Worm (Caenorhabditis elegans): Measurements from ENCODE around the gene Y44A6C.1.
A peak's percentile ranks its signal among the peaks of the same experiment; 100 is the strongest.

Gene Y44A6C.1

ce11 chrV:20689481-20690039 lies 24.2 kb upstream of the Y44A6C.1 start, which contains the start of gene F53F8.3:
F53F8.3 (minus strand) TSS chrV:20689531.
- TF ChIP-seq cog-1 (tag; optimal IDR thresholded peaks at IDR 0.05) (no peak), med-1 (GFP tag; optimal IDR thresholded peaks at IDR 0.05; ENCODE audit: insufficient read depth) (no peak), T22C8.4 (GFP tag; IDR thresholded peaks at IDR 0.05) (0 out of 2 replicates have a peak, but pooled peaks have one; percentile 26), ztf-23 (GFP tag; IDR thresholded peaks at IDR 0.05) (no peak)

- TF ChIP-seq ref-1 (GFP tag; conservative IDR thresholded peaks at IDR 0.05) (no peak), ztf-29 (GFP tag; IDR thresholded peaks at IDR 0.05) (no peak), flt-1 (GFP tag; IDR thresholded peaks at IDR 0.05) (no peak)
Observed at ce11 chrV:20691585-20691984, 22.1 kb upstream of the Y44A6C.1 start, which contains the start of gene F53F8.4. F53F8.4 (minus strand) TSS chrV:20691685.

ce11 chrV:20692903-20693302 lies 20.8 kb upstream of the Y44A6C.1 start:
- no peak for TF ChIP-seq med-1 (GFP tag; optimal IDR thresholded peaks at IDR 0.05; ENCODE audit: insufficient read depth)
- no peak for TF ChIP-seq ref-1 (GFP tag; conservative IDR thresholded peaks at IDR 0.05)
- no peak for TF ChIP-seq flt-1 (GFP tag; IDR thresholded peaks at IDR 0.05)
- TF ChIP-seq cog-1 (tag; optimal IDR thresholded peaks at IDR 0.05), result no peak
- TF ChIP-seq T22C8.4 (GFP tag; IDR thresholded peaks at IDR 0.05), result no peak
- no peak for TF ChIP-seq ztf-29 (GFP tag; IDR thresholded peaks at IDR 0.05)
- no peak for TF ChIP-seq klf-2 (GFP tag; conservative IDR thresholded peaks at IDR 0.05)
- TF ChIP-seq ztf-23 (GFP tag; IDR thresholded peaks at IDR 0.05), result no peak
- TF ChIP-seq tab-1 (GFP tag; IDR thresholded peaks at IDR 0.05), result no peak

- TF ChIP-seq cog-1 (tag; optimal IDR thresholded peaks at IDR 0.05) (no peak), klf-2 (GFP tag; conservative IDR thresholded peaks at IDR 0.05) (peak; percentile 71), T22C8.4 (GFP tag; IDR thresholded peaks at IDR 0.05) (peak; percentile 60), ztf-29 (GFP tag; IDR thresholded peaks at IDR 0.05) (0 out of 2 replicates have a peak, but pooled peaks have one; percentile 37), tab-1 (GFP tag; IDR thresholded peaks at IDR 0.05) (peak; percentile 80), med-1 (GFP tag; optimal IDR thresholded peaks at IDR 0.05; ENCODE audit: insufficient read depth) (peak; percentile 46), ztf-23 (GFP tag; IDR thresholded peaks at IDR 0.05) (0 out of 2 replicates have a peak, but pooled peaks have one; percentile 68), ref-1 (GFP tag; conservative IDR thresholded peaks at IDR 0.05) (peak; percentile 42; the same call in 1 of the 2 replicates), flt-1 (GFP tag; IDR thresholded peaks at IDR 0.05) (peak; percentile 86)
Observed at ce11 chrV:20693968-20694367, 19.8 kb upstream of the Y44A6C.1 start.

ce11 chrV:20698266-20698665 lies 15.5 kb upstream of the Y44A6C.1 start, which contains the start of gene F53F8.7:
F53F8.7 (minus strand) TSS chrV:20698366.
- TF ChIP-seq ztf-29 (GFP tag; IDR thresholded peaks at IDR 0.05) (no peak), med-1 (GFP tag; optimal IDR thresholded peaks at IDR 0.05; ENCODE audit: insufficient read depth) (no peak), ztf-23 (GFP tag; IDR thresholded peaks at IDR 0.05) (no peak), ref-1 (GFP tag; conservative IDR thresholded peaks at IDR 0.05) (no peak), T22C8.4 (GFP tag; IDR thresholded peaks at IDR 0.05) (no peak), tab-1 (GFP tag; IDR thresholded peaks at IDR 0.05) (no peak), cog-1 (tag; optimal IDR thresholded peaks at IDR 0.05) (no peak), flt-1 (GFP tag; IDR thresholded peaks at IDR 0.05) (no peak), klf-2 (GFP tag; conservative IDR thresholded peaks at IDR 0.05) (no peak)

- no peak for TF ChIP-seq ztf-23 (GFP tag; IDR thresholded peaks at IDR 0.05)
- 0 out of 2 replicates have a peak, but pooled peaks have one; percentile 19 for TF ChIP-seq flt-1 (GFP tag; IDR thresholded peaks at IDR 0.05)
Observed at ce11 chrV:20703998-20704572, 9.6 kb upstream of the Y44A6C.1 start, which contains the start of the genes F53F8.5 and F53F8.6. F53F8.5 (minus strand) TSS chrV:20704049. F53F8.6 (plus strand) TSS chrV:20704227.

DNA sequence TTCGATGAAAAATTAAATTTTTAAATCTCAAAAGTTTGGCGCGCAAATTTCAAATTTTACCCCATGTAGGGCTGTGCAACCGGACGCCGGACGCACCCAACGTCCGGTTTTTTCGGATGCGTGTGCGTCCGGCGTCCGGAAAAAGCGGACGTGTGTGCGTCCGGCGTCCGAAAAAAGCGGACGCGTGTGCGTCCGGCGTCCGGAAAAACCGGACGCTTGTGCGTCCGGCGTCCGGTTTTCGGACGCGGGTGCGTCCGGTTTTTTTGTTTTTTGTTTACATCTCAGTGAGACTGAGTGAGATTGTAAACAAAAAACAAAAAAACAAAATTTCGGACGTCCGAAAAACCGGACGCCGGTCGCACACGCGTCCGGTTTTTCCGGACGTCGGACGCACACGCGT lies 8.6 kb upstream of the Y44A6C.1 start:
- TF ChIP-seq flt-1 (GFP tag; IDR thresholded peaks at IDR 0.05), result 0 out of 2 replicates have a peak, but pooled peaks have one; percentile 28
- TF ChIP-seq tab-1 (GFP tag; IDR thresholded peaks at IDR 0.05), result 0 out of 2 replicates have a peak, but pooled peaks have one; percentile 54

DNA sequence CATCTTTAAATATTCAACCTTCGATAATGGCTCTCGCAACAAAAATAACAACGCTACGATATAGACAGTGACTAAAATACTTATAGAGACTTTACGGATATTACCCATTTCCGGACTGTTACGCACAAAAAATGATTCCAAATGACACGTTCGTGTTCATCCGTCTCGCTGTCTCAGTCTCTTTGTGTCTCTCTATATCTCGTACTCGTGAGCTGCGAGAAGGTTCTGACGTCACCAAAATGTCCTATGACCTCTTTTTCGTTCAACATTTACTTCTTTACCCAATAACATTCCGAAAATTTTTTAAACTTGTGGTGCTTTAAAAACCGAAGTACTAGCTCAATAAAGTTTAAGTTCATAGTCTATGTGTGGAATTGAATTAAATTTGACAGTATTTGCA lies 3.6 kb upstream of the Y44A6C.1 start:
- TF ChIP-seq klf-2 (GFP tag; conservative IDR thresholded peaks at IDR 0.05) (no peak), tab-1 (GFP tag; IDR thresholded peaks at IDR 0.05) (no peak), med-1 (GFP tag; optimal IDR thresholded peaks at IDR 0.05; ENCODE audit: insufficient read depth) (no peak), ref-1 (GFP tag; conservative IDR thresholded peaks at IDR 0.05) (no peak), cog-1 (tag; optimal IDR thresholded peaks at IDR 0.05) (no peak), flt-1 (GFP tag; IDR thresholded peaks at IDR 0.05) (no peak), ztf-23 (GFP tag; IDR thresholded peaks at IDR 0.05) (no peak)

ce11 chrV:20710642-20711041 lies 3.1 kb upstream of the Y44A6C.1 start:
- TF ChIP-seq ztf-29 (GFP tag; IDR thresholded peaks at IDR 0.05) (no peak), flt-1 (GFP tag; IDR thresholded peaks at IDR 0.05) (no peak), med-1 (GFP tag; optimal IDR thresholded peaks at IDR 0.05; ENCODE audit: insufficient read depth) (no peak), cog-1 (tag; optimal IDR thresholded peaks at IDR 0.05) (no peak), T22C8.4 (GFP tag; IDR thresholded peaks at IDR 0.05) (no peak), ref-1 (GFP tag; conservative IDR thresholded peaks at IDR 0.05) (no peak), ztf-23 (GFP tag; IDR thresholded peaks at IDR 0.05) (no peak), klf-2 (GFP tag; conservative IDR thresholded peaks at IDR 0.05) (no peak), tab-1 (GFP tag; IDR thresholded peaks at IDR 0.05) (no peak)

- TF ChIP-seq tab-1 (GFP tag; IDR thresholded peaks at IDR 0.05) (no peak), klf-2 (GFP tag; conservative IDR thresholded peaks at IDR 0.05) (no peak), med-1 (GFP tag; optimal IDR thresholded peaks at IDR 0.05; ENCODE audit: insufficient read depth) (no peak), cog-1 (tag; optimal IDR thresholded peaks at IDR 0.05) (peak; percentile 43), flt-1 (GFP tag; IDR thresholded peaks at IDR 0.05) (0 out of 2 replicates have a peak, but pooled peaks have one; percentile 28)
Observed at ce11 chrV:20711733-20712132, 2.0 kb upstream of the Y44A6C.1 start.

Data from whole organism, midembryonic.